Fruit fly (Drosophila melanogaster) whole organism, embryonic: Measurements from ENCODE around the gene Blm.

Experiments used
- Asciz ChIP-seq: fragments of 200-800 bp; sonication (Bioruptor generic); optimal IDR thresholded peaks from 2 replicates; lab custom pipeline; 2017; ENCODE audit warnings: missing biosample characterization, mild to moderate bottlenecking, missing genetic modification characterization, missing genetic modification reagents
- Atf3 ChIP-seq: fragments of 200-800 bp; sonication (Bioruptor generic); optimal IDR thresholded peaks from 3 replicates; lab custom pipeline; 2016; ENCODE audit warnings: missing biosample characterization, missing genetic modification characterization
- CG10462 ChIP-seq: fragments of 200-800 bp; sonication (Bioruptor generic); optimal IDR thresholded peaks from 2 replicates; lab custom pipeline; 2016; ENCODE audit warnings: missing biosample characterization, missing genetic modification characterization
- CG10654 ChIP-seq: fragments of 200-800 bp; sonication (Bioruptor generic); optimal IDR thresholded peaks from 2 replicates; lab custom pipeline; 2016; ENCODE audit warnings: missing biosample characterization, missing genetic modification characterization
- CG11093 ChIP-seq: fragments of 200-800 bp; sonication (Bioruptor generic); IDR thresholded peaks from 3 replicates; pipeline ENCODE4 v1.3.6; 2022; ENCODE audit warnings: missing biosample characterization, missing genetic modification characterization
- CG11456 ChIP-seq: fragments of 200-800 bp; sonication (Bioruptor generic); IDR thresholded peaks from 3 replicates; pipeline ENCODE4 v1.3.6; 2022; ENCODE audit warnings: missing biosample characterization, missing genetic modification characterization
- CG11723 ChIP-seq: fragments of 200-800 bp; sonication (Bioruptor generic); optimal IDR thresholded peaks from 2 replicates; lab custom pipeline; 2017; ENCODE audit warnings: missing biosample characterization, mild to moderate bottlenecking, missing genetic modification characterization
- CG13287 ChIP-seq: fragments of 200-800 bp; sonication (Bioruptor generic); IDR thresholded peaks from 2 replicates; pipeline ENCODE4 v1.3.6; 2022; ENCODE audit warnings: missing biosample characterization, missing genetic modification characterization; ENCODE audit not compliant: partially characterized antibody
- CG13894 ChIP-seq: fragments of 200-800 bp; sonication (Bioruptor generic); optimal IDR thresholded peaks from 3 replicates; lab custom pipeline; 2018; ENCODE audit warnings: missing biosample characterization, mild to moderate bottlenecking, missing genetic modification characterization, moderate library complexity
- CG1529 ChIP-seq: fragments of 200-800 bp; sonication (Bioruptor generic); optimal IDR thresholded peaks from 3 replicates; lab custom pipeline; 2018; ENCODE audit warnings: missing biosample characterization, missing genetic modification characterization
- CG1647 ChIP-seq: fragments of 200-800 bp; sonication (Bioruptor generic); optimal IDR thresholded peaks from 3 replicates; lab custom pipeline; 2016; ENCODE audit warnings: missing biosample characterization, missing genetic modification characterization
- CG17385 ChIP-seq: fragments of 200-800 bp; sonication (Bioruptor generic); optimal IDR thresholded peaks from 3 replicates; lab custom pipeline; 2018; ENCODE audit warnings: missing biosample characterization, mild to moderate bottlenecking, missing genetic modification characterization
- CG1792 ChIP-seq: fragments of 200-800 bp; sonication (Bioruptor generic); optimal IDR thresholded peaks from 2 replicates; lab custom pipeline; 2016; ENCODE audit warnings: missing biosample characterization, missing genetic modification characterization
- CG2120 ChIP-seq: fragments of 200-800 bp; sonication (Bioruptor generic); optimal IDR thresholded peaks from 3 replicates; lab custom pipeline; 2016; ENCODE audit warnings: missing biosample characterization, missing genetic modification characterization
- CG2889 ChIP-seq: fragments of 200-800 bp; sonication (Bioruptor generic); IDR thresholded peaks from 3 replicates; pipeline ENCODE4 v1.3.6; 2022; ENCODE audit warnings: missing biosample characterization, missing genetic modification characterization
- CG31365 ChIP-seq: fragments of 200-800 bp; sonication (Bioruptor generic); optimal IDR thresholded peaks from 2 replicates; lab custom pipeline; 2018; ENCODE audit warnings: missing biosample characterization, mild to moderate bottlenecking, missing genetic modification characterization
- CG42726 ChIP-seq: fragments of 200-800 bp; sonication (Bioruptor generic); IDR thresholded peaks from 2 replicates; pipeline ENCODE4 v1.3.6; 2022; ENCODE audit warnings: missing biosample characterization, missing genetic modification characterization; ENCODE audit not compliant: partially characterized antibody
- CG5180 ChIP-seq: fragments of 200-800 bp; sonication (Bioruptor generic); optimal IDR thresholded peaks from 3 replicates; lab custom pipeline; 2017; ENCODE audit warnings: missing biosample characterization, missing genetic modification characterization, mild to moderate bottlenecking, moderate library complexity, missing genetic modification reagents
- CG6689 ChIP-seq: fragments of 200-800 bp; sonication (Bioruptor generic); IDR thresholded peaks from 2 replicates; pipeline ENCODE4 v1.3.6; 2022; ENCODE audit warnings: missing biosample characterization, missing genetic modification characterization
- CG7271 ChIP-seq: fragments of 200-800 bp; sonication (Bioruptor generic); optimal IDR thresholded peaks from 2 replicates; lab custom pipeline; 2018; ENCODE audit warnings: missing biosample characterization, mild to moderate bottlenecking, missing genetic modification characterization, moderate library complexity
- CG7786 ChIP-seq: fragments of 200-800 bp; sonication (Bioruptor generic); optimal IDR thresholded peaks from 2 replicates; lab custom pipeline; 2016; ENCODE audit warnings: missing biosample characterization, missing genetic modification characterization
- Camta ChIP-seq: fragments of 200-800 bp; sonication (Bioruptor generic); optimal IDR thresholded peaks from 2 replicates; lab custom pipeline; 2016; ENCODE audit warnings: missing biosample characterization, missing genetic modification characterization
- Chrac-16 ChIP-seq: fragments of 200-800 bp; sonication (Bioruptor generic); optimal IDR thresholded peaks from 3 replicates; lab custom pipeline; 2016; ENCODE audit warnings: missing biosample characterization, missing genetic modification characterization
- D19B ChIP-seq: fragments of 200-800 bp; sonication (Bioruptor generic); optimal IDR thresholded peaks from 2 replicates; lab custom pipeline; 2017; ENCODE audit warnings: missing biosample characterization, mild to moderate bottlenecking, missing genetic modification characterization
- Deaf1 ChIP-seq: fragments of 200-800 bp; optimal IDR thresholded peaks from 3 replicates; lab custom pipeline; 2019; ENCODE audit warnings: missing biosample characterization, mild to moderate bottlenecking, missing genetic modification characterization, moderate library complexity
- Fer2 ChIP-seq: fragments of 200-800 bp; sonication (Bioruptor generic); optimal IDR thresholded peaks from 2 replicates; lab custom pipeline; 2018; ENCODE audit warnings: missing biosample characterization, mild to moderate bottlenecking, missing genetic modification characterization, moderate library complexity
- GATAe ChIP-seq: fragments of 200-800 bp; sonication (Bioruptor generic); conservative IDR thresholded peaks from 2 replicates; pipeline ENCODE4 v1.3.6; 2022; ENCODE audit warnings: missing biosample characterization, missing genetic modification characterization
- HLH54F ChIP-seq: fragments of 200-800 bp; sonication (Bioruptor generic); optimal IDR thresholded peaks from 3 replicates; lab custom pipeline; 2016; ENCODE audit warnings: missing biosample characterization, missing genetic modification characterization
- Hr78 ChIP-seq, 2 experiments: fragments of 200-800 bp in 1 of 2; fragments of >200 bp in 1 of 2; sonication (Bioruptor generic) in 1 of 2; optimal IDR thresholded peaks; 2 replicates each; lab custom pipeline; 2017 to 2019; ENCODE audit warnings: missing biosample characterization in 2 of 2, missing genetic modification characterization in 2 of 2, mild to moderate bottlenecking in 1 of 2, moderate library complexity in 1 of 2
- Mes4 ChIP-seq: fragments of 200-800 bp; sonication (Bioruptor generic); optimal IDR thresholded peaks from 2 replicates; lab custom pipeline; 2016; ENCODE audit warnings: missing biosample characterization, missing genetic modification characterization
- Sry-β ChIP-seq: fragments of 200-800 bp; sonication (Bioruptor generic); optimal IDR thresholded peaks from 2 replicates; lab custom pipeline; 2018; ENCODE audit warnings: missing biosample characterization, mild to moderate bottlenecking, missing genetic modification characterization, moderate library complexity
- Stat92E ChIP-seq, 3 experiments: fragments of >200 bp in 2 of 3; fragments of 200-800 bp in 1 of 3; sonication (Bioruptor generic) in 1 of 3; optimal IDR thresholded peaks; 2 replicates each; lab custom pipeline; 2017 to 2019; ENCODE audit warnings: missing biosample characterization in 3 of 3, missing genetic modification characterization in 3 of 3, mild to moderate bottlenecking in 1 of 3, moderate library complexity in 1 of 3
- amos ChIP-seq: fragments of 200-800 bp; sonication (Bioruptor generic); IDR thresholded peaks from 2 replicates; pipeline ENCODE4 v1.3.6; 2022; ENCODE audit warnings: missing biosample characterization, missing genetic modification characterization; ENCODE audit not compliant: partially characterized antibody
- bab2 ChIP-seq: fragments of 200-800 bp; sonication (Bioruptor generic); optimal IDR thresholded peaks from 2 replicates; lab custom pipeline; 2016; ENCODE audit warnings: missing biosample characterization, missing genetic modification characterization
- chn ChIP-seq: fragments of 200-800 bp; sonication (Bioruptor generic); optimal IDR thresholded peaks from 2 replicates; lab custom pipeline; 2016; ENCODE audit warnings: missing biosample characterization, missing genetic modification characterization
- croc ChIP-seq: fragments of 200-800 bp; sonication (Bioruptor generic); conservative IDR thresholded peaks from 3 replicates; pipeline ENCODE4 v1.3.6; 2022; ENCODE audit warnings: missing biosample characterization, missing genetic modification characterization
- crp ChIP-seq, 2 experiments: fragments of 200-800 bp; sonication (Bioruptor generic); optimal IDR thresholded peaks; 2 replicates in 1 of 2; 3 replicates in 1 of 2; lab custom pipeline; 2017; ENCODE audit warnings: missing biosample characterization in 2 of 2, missing genetic modification characterization in 2 of 2, mild to moderate bottlenecking in 1 of 2, moderate library complexity in 1 of 2
- en ChIP-seq: fragments of 200-800 bp; sonication (Bioruptor generic); optimal IDR thresholded peaks from 2 replicates; lab custom pipeline; 2016; ENCODE audit warnings: missing biosample characterization, missing genetic modification characterization
- eve ChIP-seq, 2 experiments: fragments of >200 bp; optimal IDR thresholded peaks; 2 replicates each; lab custom pipeline; 2017; ENCODE audit warnings: missing biosample characterization in 2 of 2, missing genetic modification characterization in 2 of 2
- kay ChIP-seq: fragments of 200-800 bp; sonication (Bioruptor generic); optimal IDR thresholded peaks from 2 replicates; lab custom pipeline; 2016; ENCODE audit warnings: missing biosample characterization, missing genetic modification characterization
- lilli ChIP-seq: fragments of 200-800 bp; sonication (Bioruptor generic); optimal IDR thresholded peaks from 3 replicates; lab custom pipeline; 2016; ENCODE audit warnings: missing biosample characterization, missing genetic modification characterization
- lola ChIP-seq, 3 experiments: fragments of >200 bp in 2 of 3; fragments of 200-800 bp in 1 of 3; sonication (Bioruptor generic) in 1 of 3; optimal IDR thresholded peaks; 2 replicates each; lab custom pipeline; 2017 to 2019; ENCODE audit warnings: missing biosample characterization in 3 of 3, missing genetic modification characterization in 3 of 3, mild to moderate bottlenecking in 1 of 3, moderate library complexity in 1 of 3
- sna ChIP-seq: fragments of 200-800 bp; sonication (Bioruptor generic); IDR thresholded peaks from 2 replicates; pipeline ENCODE4 v1.3.6; 2022; ENCODE audit warnings: missing biosample characterization, missing genetic modification characterization; ENCODE audit not compliant: partially characterized antibody
- trem ChIP-seq: fragments of 200-800 bp; optimal IDR thresholded peaks from 3 replicates; lab custom pipeline; 2019; ENCODE audit warnings: missing biosample characterization, mild to moderate bottlenecking, missing genetic modification characterization, moderate library complexity
- ttk ChIP-seq: fragments of 200-800 bp; sonication (Bioruptor generic); IDR thresholded peaks from 2 replicates; pipeline ENCODE4 v2.1.2; 2022; ENCODE audit warnings: missing biosample characterization, missing genetic modification characterization
- vfl ChIP-seq: fragments of 200-800 bp; sonication (Bioruptor generic); optimal IDR thresholded peaks from 2 replicates; lab custom pipeline; 2016; ENCODE audit warnings: missing biosample characterization, missing genetic modification characterization
- vnd ChIP-seq: fragments of 200-800 bp; sonication (Bioruptor generic); IDR thresholded peaks from 3 replicates; pipeline ENCODE4 v1.3.6; 2022; ENCODE audit warnings: missing biosample characterization, missing genetic modification characterization; ENCODE audit not compliant: partially characterized antibody
- wek ChIP-seq: fragments of 200-800 bp; sonication (Bioruptor generic); optimal IDR thresholded peaks from 3 replicates; lab custom pipeline; 2018; ENCODE audit warnings: missing biosample characterization, mild to moderate bottlenecking, missing genetic modification characterization, moderate library complexity
- z ChIP-seq: fragments of 200-800 bp; sonication (Bioruptor generic); IDR thresholded peaks from 3 replicates; pipeline ENCODE4 v1.3.6; 2022; ENCODE audit warnings: missing biosample characterization, missing genetic modification characterization
- zfh2 ChIP-seq: fragments of 200-800 bp; sonication (Bioruptor generic); optimal IDR thresholded peaks from 2 replicates; lab custom pipeline; 2016; ENCODE audit warnings: missing biosample characterization, missing genetic modification characterization

The Blm gene

dm6 chr3R:11773999-11774397, 32.4 kb upstream of the Blm start:
- TF ChIP-seq zfh2 (GFP tag; lab: Kevin White, UChicago) (no peak), CG42726 (no peak), croc (GFP tag; lab: Robert Waterston, UW) (peak; percentile 43; the same call in 2 of the 3 replicates), Sry-β (GFP tag; lab: Kevin White, UChicago) (peak; percentile 17), CG10654 (GFP tag; lab: Kevin White, UChicago) (peak; percentile 33), GATAe (GFP tag; lab: Robert Waterston, UW) (no peak), vnd (GFP tag; lab: Robert Waterston, UW) (no peak), CG7786 (GFP tag; lab: Kevin White, UChicago) (peak; percentile 30), trem (tag; lab: Kevin White, UChicago) (peak; percentile 65), CG11723 (peak; percentile 27), crp (GFP tag; optimal IDR thresholded peaks at IDR 0.05; lab: Kevin White, UChicago) (no peak), vfl (GFP tag; lab: Kevin White, UChicago) (no peak), Chrac-16 (peak; percentile 53), ttk (GFP tag; lab: Robert Waterston, UW) (peak; percentile 31), Camta (GFP tag; lab: Kevin White, UChicago) (peak; percentile 13), CG13287 (GFP tag; lab: Robert Waterston, UW) (no peak), Asciz (peak; percentile 46), D19B (peak; percentile 18), CG17385 (GFP tag; lab: Kevin White, UChicago) (peak; percentile 71), CG6689 (GFP tag; lab: Robert Waterston, UW) (peak; percentile 46; the same call in 1 of the 2 replicates), Stat92E (GFP tag; optimal IDR thresholded peaks at IDR 0.05; lab: Kevin White, UChicago) (no peak), CG11456 (no peak), Mes4 (GFP tag; lab: Kevin White, UChicago) (no peak), CG1792 (GFP tag; lab: Kevin White, UChicago) (peak; percentile 30), Hr78 (GFP tag; optimal IDR thresholded peaks at IDR 0.05; lab: Kevin White, UChicago) (peak in 1 of 2 experiments; percentile 53), kay (GFP tag; lab: Kevin White, UChicago) (peak; percentile 1), lola (GFP tag; optimal IDR thresholded peaks at IDR 0.05; lab: Kevin White, UChicago) (peak in 1 of 3 experiments; percentile 86), CG2120 (GFP tag; lab: Kevin White, UChicago) (peak; percentile 82), wek (GFP tag; lab: Kevin White, UChicago) (no peak), en (GFP tag; lab: Kevin White, UChicago) (no peak), CG1529 (GFP tag; lab: Kevin White, UChicago) (peak; percentile 46), CG5180 (peak; percentile 51), bab2 (GFP tag; lab: Kevin White, UChicago) (peak; percentile 38), CG2889 (no peak), Fer2 (tag; lab: Kevin White, UChicago) (peak; percentile 59), z (no peak), chn (GFP tag; lab: Kevin White, UChicago) (no peak), CG7271 (tag; lab: Kevin White, UChicago) (no peak), sna (GFP tag; lab: Robert Waterston, UW) (no peak), CG31365 (tag; lab: Kevin White, UChicago) (no peak), lilli (GFP tag; lab: Kevin White, UChicago) (peak; percentile 44), CG11093 (GFP tag; lab: Robert Waterston, UW) (no peak), CG10462 (GFP tag; lab: Kevin White, UChicago) (peak; percentile 4), eve (GFP tag; optimal IDR thresholded peaks at IDR 0.05; lab: Kevin White, UChicago) (no peak), CG1647 (GFP tag; lab: Kevin White, UChicago) (no peak), Atf3 (GFP tag; lab: Kevin White, UChicago) (no peak), amos (GFP tag; lab: Robert Waterston, UW) (no peak), HLH54F (GFP tag; lab: Kevin White, UChicago) (no peak), Deaf1 (peak; percentile 40), CG13894 (tag; lab: Kevin White, UChicago) (peak; percentile 77)
